Worm (Caenorhabditis elegans) whole organism, mixed stage, embryonic: ENCODE measurements around the gene C32D5.10.
A peak's percentile ranks its signal among the peaks of the same experiment; 100 is the strongest.

Source experiments
- M03D4.4 ChIP-seq: sonication (generic microtip); optimal IDR thresholded peaks from 2 replicates; lab custom pipeline; 2017; ENCODE audit warnings: mild to moderate bottlenecking, missing genetic modification characterization, missing compliant biosample characterization
- bed-3 ChIP-seq: fragments of 200-800 bp; sonication (Bioruptor generic); optimal IDR thresholded peaks from 3 replicates; lab custom pipeline; 2018; ENCODE audit warnings: mild to moderate bottlenecking, missing genetic modification characterization, moderate library complexity, missing compliant biosample characterization
- blmp-1 ChIP-seq: fragments of 150-350 bp; optimal IDR thresholded peaks from 2 replicates; lab custom pipeline; 2014; ENCODE audit warnings: missing biosample characterization, missing genetic modification characterization
- ceh-43 ChIP-seq: fragments of 200-800 bp; sonication (Bioruptor generic); optimal IDR thresholded peaks from 2 replicates; lab custom pipeline; 2018; ENCODE audit warnings: mild to moderate bottlenecking, missing genetic modification characterization, moderate library complexity, missing compliant biosample characterization
- ceh-83 ChIP-seq: fragments of 200-800 bp; sonication (Bioruptor generic); optimal IDR thresholded peaks from 2 replicates; lab custom pipeline; 2018; ENCODE audit warnings: mild to moderate bottlenecking, missing genetic modification characterization, missing compliant biosample characterization
- ces-1 ChIP-seq: fragments of 150-350 bp; optimal IDR thresholded peaks from 2 replicates; lab custom pipeline; 2014; ENCODE audit warnings: missing biosample characterization, missing genetic modification reagents, missing genetic modification characterization
- cnd-1 ChIP-seq: fragments of 200-800 bp; sonication (Bioruptor generic); optimal IDR thresholded peaks from 2 replicates; lab custom pipeline; 2018; ENCODE audit warnings: mild to moderate bottlenecking, missing genetic modification characterization, missing compliant biosample characterization
- drap-1 ChIP-seq: fragments of 200-800 bp; sonication (Bioruptor generic); optimal IDR thresholded peaks from 3 replicates; lab custom pipeline; 2018; ENCODE audit warnings: mild to moderate bottlenecking, missing genetic modification characterization, missing compliant biosample characterization
- elt-1 ChIP-seq: sonication (generic microtip); optimal IDR thresholded peaks from 2 replicates; lab custom pipeline; 2017; ENCODE audit warnings: missing genetic modification characterization, mild to moderate bottlenecking, missing compliant biosample characterization, antibody characterized with exemption, moderate library complexity, borderline replicate concordance; ENCODE audit not compliant: insufficient read depth
- elt-3 ChIP-seq: fragments of 150-350 bp; optimal IDR thresholded peaks from 2 replicates; lab custom pipeline; 2014; ENCODE audit warnings: missing biosample characterization, missing genetic modification characterization
- flh-1 ChIP-seq: fragments of 200-800 bp; sonication (Bioruptor generic); optimal IDR thresholded peaks from 2 replicates; lab custom pipeline; 2018; ENCODE audit warnings: mild to moderate bottlenecking, missing genetic modification characterization, moderate library complexity, missing compliant biosample characterization
- ham-2 ChIP-seq: fragments of 200-800 bp; sonication (Bioruptor generic); optimal IDR thresholded peaks from 2 replicates; lab custom pipeline; 2018; ENCODE audit warnings: mild to moderate bottlenecking, missing genetic modification characterization, missing compliant biosample characterization
- hlh-1 ChIP-seq: fragments of 150-350 bp; optimal IDR thresholded peaks from 2 replicates; lab custom pipeline; 2014; ENCODE audit warnings: missing biosample characterization, missing genetic modification reagents, missing genetic modification characterization
- lin-13 ChIP-seq: fragments of 150-350 bp; optimal IDR thresholded peaks from 2 replicates; lab custom pipeline; 2014; ENCODE audit warnings: missing biosample characterization, missing genetic modification characterization
- lsy-2 ChIP-seq: fragments of 150-350 bp; optimal IDR thresholded peaks from 2 replicates; lab custom pipeline; 2014; ENCODE audit warnings: missing biosample characterization, missing genetic modification characterization
- mab-5 ChIP-seq: fragments of 150-350 bp; optimal IDR thresholded peaks from 2 replicates; lab custom pipeline; 2014; ENCODE audit warnings: missing biosample characterization, missing genetic modification characterization
- mep-1 ChIP-seq: fragments of 150-350 bp; optimal IDR thresholded peaks from 2 replicates; lab custom pipeline; 2017; ENCODE audit warnings: missing biosample characterization, missing genetic modification reagents, missing genetic modification characterization, inconsistent platforms
- mls-2 ChIP-seq: sonication (generic microtip); optimal IDR thresholded peaks from 2 replicates; lab custom pipeline; 2016; ENCODE audit warnings: mild to moderate bottlenecking, missing genetic modification characterization, moderate library complexity, missing compliant biosample characterization
- nhr-12 ChIP-seq: fragments of 150-350 bp; optimal IDR thresholded peaks from 2 replicates; lab custom pipeline; 2014; ENCODE audit warnings: missing biosample characterization, missing genetic modification characterization
- nhr-2 ChIP-seq: fragments of 150-350 bp; optimal IDR thresholded peaks from 2 replicates; lab custom pipeline; 2014; ENCODE audit warnings: missing biosample characterization, missing genetic modification characterization
- nhr-237 ChIP-seq: fragments of 150-350 bp; optimal IDR thresholded peaks from 2 replicates; lab custom pipeline; 2014; ENCODE audit warnings: missing biosample characterization, missing genetic modification characterization
- nhr-28 ChIP-seq: fragments of 150-350 bp; optimal IDR thresholded peaks from 2 replicates; lab custom pipeline; 2014; ENCODE audit warnings: missing biosample characterization, missing genetic modification characterization
- nhr-76 ChIP-seq: sonication (generic microtip); optimal IDR thresholded peaks from 2 replicates; lab custom pipeline; 2017; ENCODE audit warnings: missing biosample characterization, missing genetic modification characterization
- pha-4 ChIP-seq: fragments of 150-350 bp; optimal IDR thresholded peaks from 2 replicates; lab custom pipeline; 2018; ENCODE audit warnings: missing biosample characterization, missing genetic modification reagents, missing genetic modification characterization
- sem-2 ChIP-seq: fragments of 200-800 bp; sonication (Bioruptor generic); optimal IDR thresholded peaks from 2 replicates; lab custom pipeline; 2018; ENCODE audit warnings: mild to moderate bottlenecking, missing genetic modification characterization, missing compliant biosample characterization
- sptf-1 ChIP-seq: sonication (generic microtip); optimal IDR thresholded peaks from 2 replicates; lab custom pipeline; 2017; ENCODE audit warnings: mild to moderate bottlenecking, missing genetic modification characterization, moderate library complexity, missing compliant biosample characterization
- unc-120 ChIP-seq: sonication (generic microtip); optimal IDR thresholded peaks from 2 replicates; lab custom pipeline; 2017; ENCODE audit warnings: missing genetic modification characterization, missing compliant biosample characterization; ENCODE audit not compliant: poor library complexity, severe bottlenecking
- unc-39 ChIP-seq: fragments of 150-350 bp; optimal IDR thresholded peaks from 2 replicates; lab custom pipeline; 2014; ENCODE audit warnings: missing biosample characterization, missing genetic modification characterization
- unc-62 ChIP-seq: fragments of 150-350 bp; optimal IDR thresholded peaks from 2 replicates; lab custom pipeline; 2014; ENCODE audit warnings: missing biosample characterization, missing genetic modification reagents, missing genetic modification characterization
- zip-8 ChIP-seq: fragments of 150-350 bp; optimal IDR thresholded peaks from 2 replicates; lab custom pipeline; 2014; ENCODE audit warnings: missing biosample characterization, missing genetic modification characterization
- ztf-11 ChIP-seq: fragments of 150-350 bp; optimal IDR thresholded peaks from 2 replicates; lab custom pipeline; 2014; ENCODE audit warnings: missing biosample characterization, missing genetic modification characterization

C32D5.10 gene

ce11 chrII:6358905-6359304 is 7.1 kb upstream of the C32D5.10 start, which contains the start of gene C32D5.12:
Gene C32D5.12, minus strand, starts transcription at chrII:6359005.
- no peak for TF ChIP-seq ces-1 (GFP tag; lab: Kevin White, UChicago)
- TF ChIP-seq lsy-2 (tag; lab: Kevin White, UChicago) = no peak
- no peak for TF ChIP-seq lin-13 (tag; lab: Kevin White, UChicago)
- no peak for TF ChIP-seq elt-1 (tag; lab: Kevin White, UChicago)
- TF ChIP-seq unc-39 (tag; lab: Kevin White, UChicago) = no peak
- no peak for TF ChIP-seq zip-8
- no peak for TF ChIP-seq M03D4.4 (tag; lab: Kevin White, UChicago)
- no peak for TF ChIP-seq mab-5
- TF ChIP-seq unc-62 (GFP tag; lab: Kevin White, UChicago) = no peak
- TF ChIP-seq sem-2 (GFP tag; lab: Kevin White, UChicago) = no peak
- no peak for TF ChIP-seq drap-1
- TF ChIP-seq blmp-1 (tag; lab: Kevin White, UChicago) = no peak
- TF ChIP-seq sptf-1 (tag; lab: Kevin White, UChicago) = no peak
- TF ChIP-seq ztf-11 (tag; lab: Kevin White, UChicago) = no peak

ce11 chrII:6358232-6358631 is 6.4 kb upstream of the C32D5.10 start:
- no peak for TF ChIP-seq zip-8
- no peak for TF ChIP-seq M03D4.4 (tag; lab: Kevin White, UChicago)
- no peak for TF ChIP-seq ces-1 (GFP tag; lab: Kevin White, UChicago)
- TF ChIP-seq hlh-1 (tag; lab: Kevin White, UChicago) = no peak
- no peak for TF ChIP-seq drap-1
- no peak for TF ChIP-seq mls-2
- no peak for TF ChIP-seq pha-4 (tag; lab: Kevin White, UChicago)

- TF ChIP-seq mep-1 (tag; lab: Kevin White, UChicago) (peak; percentile 53), lin-13 (tag; lab: Kevin White, UChicago) (peak; percentile 52), ces-1 (GFP tag; lab: Kevin White, UChicago) (peak; percentile 20), elt-3 (no peak), mls-2 (no peak), hlh-1 (tag; lab: Kevin White, UChicago) (peak; percentile 37), unc-120 (peak; percentile 16), sptf-1 (tag; lab: Kevin White, UChicago) (peak; percentile 55), lsy-2 (tag; lab: Kevin White, UChicago) (peak; percentile 38)
These were observed 3.9 kb upstream of the C32D5.10 start, which contains the start of gene C32D5.11 for ce11 chrII:6355396-6356346. Gene C32D5.11, minus strand, starts transcription at chrII:6355446.

DNA sequence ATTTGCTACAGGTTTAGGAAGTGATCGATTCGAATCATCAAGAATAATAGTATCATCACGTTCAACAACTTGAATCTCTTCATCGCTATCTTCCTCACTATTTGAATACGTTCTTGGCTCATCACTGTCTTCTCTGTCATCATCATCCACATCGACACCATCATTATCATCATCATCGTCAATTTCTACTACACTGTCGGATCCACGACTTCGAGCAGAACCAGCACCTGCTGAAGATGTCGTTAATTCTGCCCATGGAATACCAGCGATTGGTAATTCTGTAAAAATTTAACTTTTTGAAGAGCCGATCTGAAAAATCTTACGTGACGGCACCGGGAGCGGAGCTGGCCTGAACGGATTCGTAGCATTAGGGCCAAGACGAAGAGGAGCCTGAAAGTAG is 1.8 kb downstream of the C32D5.10 start:
- TF ChIP-seq sem-2 (GFP tag; lab: Kevin White, UChicago) (no peak), ceh-43 (GFP tag; lab: Kevin White, UChicago) (no peak), drap-1 (no peak), zip-8 (no peak), mep-1 (tag; lab: Kevin White, UChicago) (no peak), nhr-237 (tag; lab: Kevin White, UChicago) (no peak), nhr-2 (no peak), M03D4.4 (tag; lab: Kevin White, UChicago) (no peak), ceh-83 (GFP tag; lab: Kevin White, UChicago) (no peak), nhr-76 (tag; lab: Kevin White, UChicago) (no peak), nhr-12 (tag; lab: Kevin White, UChicago) (no peak), elt-1 (tag; lab: Kevin White, UChicago) (no peak), sptf-1 (tag; lab: Kevin White, UChicago) (no peak), pha-4 (tag; lab: Kevin White, UChicago) (no peak), ztf-11 (tag; lab: Kevin White, UChicago) (no peak)

ce11 chrII:6348360-6348759 is 3.4 kb downstream of the C32D5.10 start:
- TF ChIP-seq elt-1 (tag; lab: Kevin White, UChicago) = no peak
- peak; percentile 4 for TF ChIP-seq lin-13 (tag; lab: Kevin White, UChicago)
- no peak for TF ChIP-seq sptf-1 (tag; lab: Kevin White, UChicago)
- no peak for TF ChIP-seq flh-1 (GFP tag; lab: Kevin White, UChicago)
- no peak for TF ChIP-seq zip-8
- TF ChIP-seq nhr-237 (tag; lab: Kevin White, UChicago) = peak; percentile 29
- TF ChIP-seq cnd-1 (tag; lab: Kevin White, UChicago) = no peak
- peak; percentile 22 for TF ChIP-seq nhr-2
- peak; percentile 74 for TF ChIP-seq mep-1 (tag; lab: Kevin White, UChicago)
- TF ChIP-seq ham-2 (GFP tag; lab: Kevin White, UChicago) = peak; percentile 68
- TF ChIP-seq elt-3 = no peak
- TF ChIP-seq unc-62 (GFP tag; lab: Kevin White, UChicago) = peak; percentile 83
- peak; percentile 12 for TF ChIP-seq M03D4.4 (tag; lab: Kevin White, UChicago)
- TF ChIP-seq nhr-28 (tag; lab: Kevin White, UChicago) = no peak
- TF ChIP-seq mls-2 = no peak
- peak; percentile 91 for TF ChIP-seq pha-4 (tag; lab: Kevin White, UChicago)
- TF ChIP-seq hlh-1 (tag; lab: Kevin White, UChicago) = peak; percentile 87
- TF ChIP-seq lsy-2 (tag; lab: Kevin White, UChicago) = peak; percentile 53
- no peak for TF ChIP-seq sem-2 (GFP tag; lab: Kevin White, UChicago)
- peak; percentile 31 for TF ChIP-seq blmp-1 (tag; lab: Kevin White, UChicago)
- TF ChIP-seq ztf-11 (tag; lab: Kevin White, UChicago) = peak; percentile 25
- no peak for TF ChIP-seq mab-5
- no peak for TF ChIP-seq bed-3 (GFP tag; lab: Kevin White, UChicago)
- peak; percentile 36 for TF ChIP-seq unc-120
- TF ChIP-seq ceh-83 (GFP tag; lab: Kevin White, UChicago) = no peak
- TF ChIP-seq, all 35 proteins: peak for 13
